Fruit fly (Drosophila melanogaster): Measurements from ENCODE around the gene CG7394.
A peak's percentile ranks its signal among the peaks of the same experiment; 100 is the strongest.

Gene CG7394

DNA sequence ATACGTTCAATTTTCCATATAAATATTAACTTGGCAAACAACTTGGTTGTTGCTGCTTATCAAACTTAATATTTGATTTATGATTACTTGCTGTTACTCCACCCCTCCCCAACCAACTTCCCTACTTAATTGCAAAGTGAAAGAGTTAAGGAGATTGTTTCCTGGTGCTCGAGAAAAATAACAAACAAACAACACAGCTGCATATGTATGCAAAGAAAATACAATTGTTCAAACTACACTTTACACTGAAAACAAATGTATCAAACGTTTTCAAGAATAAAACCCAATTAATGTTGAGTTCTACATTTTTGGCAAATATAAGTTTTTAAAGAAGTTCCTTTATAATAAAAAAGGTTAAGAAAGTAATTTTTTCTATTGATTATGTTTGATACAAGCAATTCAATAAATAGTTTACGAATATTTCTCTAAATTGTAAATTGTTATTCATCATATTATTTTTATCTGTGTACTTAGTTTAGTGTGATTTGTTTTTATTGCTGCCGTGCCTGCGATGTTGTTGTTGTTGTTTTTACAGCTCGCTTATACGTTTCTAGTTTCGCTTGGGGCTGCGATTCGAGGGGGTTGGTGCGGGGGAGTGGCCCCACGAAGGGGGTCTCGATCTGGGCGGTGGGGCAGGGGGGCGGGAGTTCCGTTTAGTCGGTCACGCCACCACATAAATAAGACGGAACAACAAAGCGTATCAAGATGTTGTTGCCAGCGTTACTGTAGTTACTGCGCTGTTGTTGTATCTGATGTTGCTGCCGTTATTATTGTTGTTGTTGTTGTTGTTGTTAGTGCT lies 5.9 kb upstream of the CG7394 start (continued):
- TF ChIP-seq fru (optimal IDR thresholded peaks at IDR 0.05): no peak
- TF ChIP-seq CG11085 (GFP tag; IDR thresholded peaks at IDR 0.05): no peak
- no peak for TF ChIP-seq esg (GFP tag; conservative IDR thresholded peaks at IDR 0.05)
- TF ChIP-seq CG13424 (tag; optimal IDR thresholded peaks at IDR 0.05): peak; percentile 84
- TF ChIP-seq CG1024 (GFP tag; IDR thresholded peaks at IDR 0.05): peak; percentile 28; the same call in 1 of the 2 replicates
- TF ChIP-seq CG4854 (GFP tag; optimal IDR thresholded peaks at IDR 0.05): peak; percentile 32
- TF ChIP-seq Tbp (GFP tag; optimal IDR thresholded peaks at IDR 0.05): no peak
- no peak; the same call in 1 of the 2 replicates for TF ChIP-seq amos (GFP tag; IDR thresholded peaks at IDR 0.05; ENCODE audit: partially characterized antibody)
- peak; percentile 63 for TF ChIP-seq Xbp1 (GFP tag; optimal IDR thresholded peaks at IDR 0.05)
- TF ChIP-seq insv (GFP tag; optimal IDR thresholded peaks at IDR 0.05): no peak
- peak; percentile 20 for TF ChIP-seq fd64A (GFP tag; optimal IDR thresholded peaks at IDR 0.05)
- peak; percentile 33; the same call in 1 of the 3 replicates for TF ChIP-seq zfh1 (GFP tag; IDR thresholded peaks at IDR 0.05)
- peak; percentile 90 for TF ChIP-seq CG31441 (GFP tag; IDR thresholded peaks at IDR 0.05)
- TF ChIP-seq disco-r (GFP tag; optimal IDR thresholded peaks at IDR 0.05): peak; percentile 41
- peak; percentile 62 for TF ChIP-seq CG12942 (GFP tag; optimal IDR thresholded peaks at IDR 0.05)
- peak; percentile 31 for TF ChIP-seq dm (GFP tag; optimal IDR thresholded peaks at IDR 0.05)
- TF ChIP-seq jing (GFP tag; optimal IDR thresholded peaks at IDR 0.05): no peak
- peak; percentile 89 for TF ChIP-seq CG18262 (tag; optimal IDR thresholded peaks at IDR 0.05)
- TF ChIP-seq CG1602 (GFP tag; optimal IDR thresholded peaks at IDR 0.05): peak; percentile 67
- TF ChIP-seq CG31365 (tag; optimal IDR thresholded peaks at IDR 0.05): peak; percentile 31
- no peak for TF ChIP-seq Gsc (GFP tag; IDR thresholded peaks at IDR 0.05)
- TF ChIP-seq dati (GFP tag; IDR thresholded peaks at IDR 0.05): no peak
- peak; percentile 55; the same call in 1 of the 2 replicates for TF ChIP-seq rib (GFP tag; IDR thresholded peaks at IDR 0.05)
- peak in 1 of 2 experiments; percentile 89 for TF ChIP-seq bsh (GFP tag; optimal IDR thresholded peaks at IDR 0.05)
- TF ChIP-seq tin (GFP tag; optimal IDR thresholded peaks at IDR 0.05): peak; percentile 41
- TF ChIP-seq CG30020 (tag; optimal IDR thresholded peaks at IDR 0.05): peak; percentile 35
- peak; percentile 35 for TF ChIP-seq CG2116 (GFP tag; optimal IDR thresholded peaks at IDR 0.05)
- TF ChIP-seq Blimp-1 (GFP tag; optimal IDR thresholded peaks at IDR 0.05): peak; percentile 89
- peak; percentile 72 for TF ChIP-seq slbo (GFP tag; IDR thresholded peaks at IDR 0.05)
- peak; percentile 46; the same call in 1 of the 2 replicates for TF ChIP-seq Rfx (GFP tag; IDR thresholded peaks at IDR 0.05)
- TF ChIP-seq CG11093 (GFP tag; IDR thresholded peaks at IDR 0.05): 0 out of 3 replicates have a peak, but pooled peaks have one; percentile 40
- no peak for TF ChIP-seq prd (optimal IDR thresholded peaks at IDR 0.05)
- peak; percentile 70; the same call in 2 of the 3 replicates for TF ChIP-seq prd (GFP tag; IDR thresholded peaks at IDR 0.05)
- no peak for TF ChIP-seq fd102C (GFP tag; optimal IDR thresholded peaks at IDR 0.05)
- peak; percentile 71 for TF ChIP-seq CG12659 (GFP tag; optimal IDR thresholded peaks at IDR 0.05)
- peak; percentile 78 for TF ChIP-seq CG9437 (GFP tag; optimal IDR thresholded peaks at IDR 0.05)
- peak; percentile 80 for TF ChIP-seq Fer3 (tag; optimal IDR thresholded peaks at IDR 0.05)
- TF ChIP-seq CG15269 (tag; optimal IDR thresholded peaks at IDR 0.05): peak; percentile 82
- peak; percentile 11 for TF ChIP-seq Vsx1 (GFP tag; optimal IDR thresholded peaks at IDR 0.05)
- TF ChIP-seq CG17186 (GFP tag; optimal IDR thresholded peaks at IDR 0.05): peak; percentile 19
- peak; percentile 74 for TF ChIP-seq row (GFP tag; IDR thresholded peaks at IDR 0.05)
- TF ChIP-seq crol (GFP tag; IDR thresholded peaks at IDR 0.05): peak; percentile 99
- TF ChIP-seq CG14050 (GFP tag; IDR thresholded peaks at IDR 0.05): 0 out of 3 replicates have a peak, but pooled peaks have one; percentile 29
- peak; percentile 70 for TF ChIP-seq CG4820 (GFP tag; optimal IDR thresholded peaks at IDR 0.05)
- no peak for TF ChIP-seq grn (GFP tag; optimal IDR thresholded peaks at IDR 0.05)
- peak; percentile 83 for TF ChIP-seq CG17829 (tag; optimal IDR thresholded peaks at IDR 0.05)
- peak; percentile 38; the same call in 1 of the 2 replicates for TF ChIP-seq HLH3B (GFP tag; IDR thresholded peaks at IDR 0.05)
- TF ChIP-seq CHES-1-like (GFP tag; optimal IDR thresholded peaks at IDR 0.05): peak; percentile 61
- TF ChIP-seq salm (tag; optimal IDR thresholded peaks at IDR 0.05): peak; percentile 44
- TF ChIP-seq gt (GFP tag; IDR thresholded peaks at IDR 0.05): no peak

All from whole organism, embryonic.